Comparison of ENCODE assay signal across 1 fruit fly cellular context in genomic region chrX:8493473-8493872, dm6.
TF ChIP-seq lines count a peak whose summit lies in the region.

No protein-coding gene starts in this region.

TF ChIP-seq in whole organism, embryonic, 481 proteins besides CTCF, POLR2A, EP300 and RAD21 (continued from another document and continues in another):
- TF ChIP-seq CG6175 (GFP tag; IDR thresholded peaks at IDR 0.05; lab: Robert Waterston, UW) (no peak), CG1529 (GFP tag; optimal IDR thresholded peaks at IDR 0.05; lab: Kevin White, UChicago) (no peak), caup (GFP tag; optimal IDR thresholded peaks at IDR 0.05; lab: Kevin White, UChicago; ENCODE audit: severe bottlenecking) (peak; percentile 43), aop (GFP tag; IDR thresholded peaks at IDR 0.05; lab: Robert Waterston, UW) (no peak), pnt (GFP tag; optimal IDR thresholded peaks at IDR 0.05; lab: Kevin White, UChicago) (no peak), CG9609 (GFP tag; optimal IDR thresholded peaks at IDR 0.05; lab: Kevin White, UChicago) (no peak), NfI (GFP tag; optimal IDR thresholded peaks at IDR 0.05; lab: Kevin White, UChicago) (peak; percentile 45), nom (GFP tag; optimal IDR thresholded peaks at IDR 0.05; lab: Kevin White, UChicago) (no peak), CG17802 (tag; optimal IDR thresholded peaks at IDR 0.05; lab: Kevin White, UChicago) (no peak), chif (GFP tag; optimal IDR thresholded peaks at IDR 0.05; lab: Kevin White, UChicago) (peak in 1 of 2 experiments; percentile 39), CG1603 (tag; optimal IDR thresholded peaks at IDR 0.05; lab: Kevin White, UChicago) (peak; percentile 59), CG8924 (tag; optimal IDR thresholded peaks at IDR 0.05; lab: Kevin White, UChicago) (no peak), CG12236 (GFP tag; optimal IDR thresholded peaks at IDR 0.05; lab: Kevin White, UChicago) (no peak), CG11456 (GFP tag; IDR thresholded peaks at IDR 0.05; lab: Robert Waterston, UW) (peak; percentile 58; the same call in 1 of the 3 replicates), CG12219 (GFP tag; optimal IDR thresholded peaks at IDR 0.05; lab: Kevin White, UChicago) (peak; percentile 21), CG16813 (GFP tag; IDR thresholded peaks at IDR 0.05; lab: Robert Waterston, UW; ENCODE audit: partially characterized antibody) (no peak), CG14667 (GFP tag; IDR thresholded peaks at IDR 0.05; lab: Robert Waterston, UW) (no peak), fd64A (GFP tag; optimal IDR thresholded peaks at IDR 0.05; lab: Kevin White, UChicago) (no peak), H15 (GFP tag; IDR thresholded peaks at IDR 0.05; lab: Robert Waterston, UW) (0 out of 3 replicates have a peak, but pooled peaks have one; percentile 50), nmo (GFP tag; optimal IDR thresholded peaks at IDR 0.05; lab: Kevin White, UChicago) (peak; percentile 61), hb (GFP tag; IDR thresholded peaks at IDR 0.05; lab: Robert Waterston, UW; ENCODE audit: partially characterized antibody) (no peak), Hmr (GFP tag; optimal IDR thresholded peaks at IDR 0.05; lab: Kevin White, UChicago) (peak; percentile 57), otp (GFP tag; IDR thresholded peaks at IDR 0.05; lab: Robert Waterston, UW) (peak; percentile 64; the same call in 1 of the 3 replicates), mld (GFP tag; IDR thresholded peaks at IDR 0.05; lab: Robert Waterston, UW; ENCODE audit: partially characterized antibody) (no peak), twi (tag; optimal IDR thresholded peaks at IDR 0.05; lab: Kevin White, UChicago) (no peak), CG6689 (GFP tag; IDR thresholded peaks at IDR 0.05; lab: Robert Waterston, UW) (peak; percentile 57), crc (GFP tag; optimal IDR thresholded peaks at IDR 0.05; lab: Kevin White, UChicago) (no peak), gem (tag; optimal IDR thresholded peaks at IDR 0.05; lab: Kevin White, UChicago) (peak; percentile 53), CG2116 (GFP tag; optimal IDR thresholded peaks at IDR 0.05; lab: Kevin White, UChicago) (no peak), run (tag; optimal IDR thresholded peaks at IDR 0.05; lab: Kevin White, UChicago) (no peak), Oli (tag; optimal IDR thresholded peaks at IDR 0.05; lab: Kevin White, UChicago) (peak; percentile 41), CoRest (tag; optimal IDR thresholded peaks at IDR 0.05; lab: Kevin White, UChicago) (peak; percentile 8), ewg (GFP tag; optimal IDR thresholded peaks at IDR 0.05; lab: Kevin White, UChicago) (no peak), CG42726 (GFP tag; IDR thresholded peaks at IDR 0.05; lab: Robert Waterston, UW; ENCODE audit: partially characterized antibody) (no peak), YL-1 (GFP tag; optimal IDR thresholded peaks at IDR 0.05; lab: Kevin White, UChicago) (no peak), Xbp1 (GFP tag; optimal IDR thresholded peaks at IDR 0.05; lab: Kevin White, UChicago) (no peak), Hr39 (optimal IDR thresholded peaks at IDR 0.05; lab: Kevin White, UChicago) (no peak), sr (GFP tag; IDR thresholded peaks at IDR 0.05; lab: Robert Waterston, UW) (0 out of 3 replicates have a peak, but pooled peaks have one; percentile 26), CG18262 (tag; optimal IDR thresholded peaks at IDR 0.05; lab: Kevin White, UChicago) (no peak), ham (GFP tag; IDR thresholded peaks at IDR 0.05; lab: Robert Waterston, UW) (no peak), chn (GFP tag; optimal IDR thresholded peaks at IDR 0.05; lab: Kevin White, UChicago) (no peak), toy (GFP tag; IDR thresholded peaks at IDR 0.05; lab: Robert Waterston, UW) (no peak), zfh1 (GFP tag; IDR thresholded peaks at IDR 0.05; lab: Robert Waterston, UW) (peak; percentile 33; the same call in 1 of the 3 replicates), CG17359 (tag; optimal IDR thresholded peaks at IDR 0.05; lab: Kevin White, UChicago) (peak; percentile 20), ab (GFP tag; optimal IDR thresholded peaks at IDR 0.05; lab: Kevin White, UChicago) (no peak), eyg (GFP tag; optimal IDR thresholded peaks at IDR 0.05; lab: Kevin White, UChicago) (no peak), dm (GFP tag; optimal IDR thresholded peaks at IDR 0.05; lab: Kevin White, UChicago) (no peak), dysf (GFP tag; IDR thresholded peaks at IDR 0.05; lab: Robert Waterston, UW) (peak; percentile 81), CG5180 (GFP tag; optimal IDR thresholded peaks at IDR 0.05; lab: Kevin White, UChicago) (no peak), C15 (GFP tag; IDR thresholded peaks at IDR 0.05; lab: Robert Waterston, UW) (0 out of 3 replicates have a peak, but pooled peaks have one; percentile 20), sug (tag; optimal IDR thresholded peaks at IDR 0.05; lab: Kevin White, UChicago) (peak; percentile 5), CG4424 (GFP tag; optimal IDR thresholded peaks at IDR 0.05; lab: Kevin White, UChicago) (no peak), CG31224 (GFP tag; IDR thresholded peaks at IDR 0.05; lab: Robert Waterston, UW) (peak; percentile 46; the same call in 1 of the 2 replicates), CG10321 (GFP tag; IDR thresholded peaks at IDR 0.05; lab: Robert Waterston, UW) (no peak), vnd (GFP tag; IDR thresholded peaks at IDR 0.05; lab: Robert Waterston, UW; ENCODE audit: partially characterized antibody) (no peak), CG18619 (GFP tag; optimal IDR thresholded peaks at IDR 0.05; lab: Kevin White, UChicago) (peak; percentile 22), CG11723 (GFP tag; optimal IDR thresholded peaks at IDR 0.05; lab: Kevin White, UChicago) (no peak), tin (GFP tag; optimal IDR thresholded peaks at IDR 0.05; lab: Kevin White, UChicago) (no peak), seq (GFP tag; IDR thresholded peaks at IDR 0.05; lab: Robert Waterston, UW) (peak; percentile 42; the same call in 1 of the 2 replicates), inv (GFP tag; IDR thresholded peaks at IDR 0.05; lab: Robert Waterston, UW; ENCODE audit: partially characterized antibody) (no peak), ssp (GFP tag; IDR thresholded peaks at IDR 0.05; lab: Robert Waterston, UW) (no peak), CG10462 (GFP tag; optimal IDR thresholded peaks at IDR 0.05; lab: Kevin White, UChicago) (no peak), D19B (GFP tag; optimal IDR thresholded peaks at IDR 0.05; lab: Kevin White, UChicago) (no peak), NC2β (GFP tag; optimal IDR thresholded peaks at IDR 0.05; lab: Kevin White, UChicago) (no peak), oc (tag; optimal IDR thresholded peaks at IDR 0.05; lab: Kevin White, UChicago) (peak; percentile 0), CG33557 (GFP tag; optimal IDR thresholded peaks at IDR 0.05; lab: Kevin White, UChicago) (no peak), Nf-YB (GFP tag; optimal IDR thresholded peaks at IDR 0.05; lab: Kevin White, UChicago) (no peak), CG1647 (GFP tag; optimal IDR thresholded peaks at IDR 0.05; lab: Kevin White, UChicago) (no peak), lilli (GFP tag; optimal IDR thresholded peaks at IDR 0.05; lab: Kevin White, UChicago) (peak; percentile 54), fru (optimal IDR thresholded peaks at IDR 0.05; lab: Kevin White, UChicago) (no peak), exex (tag; optimal IDR thresholded peaks at IDR 0.05; lab: Kevin White, UChicago) (no peak), Mrtf (GFP tag; IDR thresholded peaks at IDR 0.05; lab: Robert Waterston, UW) (0 out of 3 replicates have a peak, but pooled peaks have one; percentile 43), sim (GFP tag; IDR thresholded peaks at IDR 0.05; lab: Robert Waterston, UW) (no peak), CG10979 (tag; optimal IDR thresholded peaks at IDR 0.05; lab: Kevin White, UChicago) (no peak), Optix (GFP tag; IDR thresholded peaks at IDR 0.05; lab: Robert Waterston, UW) (0 out of 3 replicates have a peak, but pooled peaks have one; percentile 27), Lim3 (GFP tag; IDR thresholded peaks at IDR 0.05; lab: Robert Waterston, UW) (no peak), CG14710 (tag; optimal IDR thresholded peaks at IDR 0.05; lab: Kevin White, UChicago) (no peak), croc (GFP tag; conservative IDR thresholded peaks at IDR 0.05; lab: Robert Waterston, UW) (no peak), CG6254 (GFP tag; optimal IDR thresholded peaks at IDR 0.05; lab: Kevin White, UChicago) (no peak), E2f2 (GFP tag; IDR thresholded peaks at IDR 0.05; lab: Robert Waterston, UW) (peak; percentile 13; the same call in 1 of the 2 replicates), CG3847 (GFP tag; IDR thresholded peaks at IDR 0.05; lab: Robert Waterston, UW) (peak; percentile 34; the same call in 1 of the 2 replicates), ems (GFP tag; optimal IDR thresholded peaks at IDR 0.05; lab: Kevin White, UChicago) (no peak), CG6272 (GFP tag; IDR thresholded peaks at IDR 0.05; lab: Robert Waterston, UW) (0 out of 2 replicates have a peak, but pooled peaks have one; percentile 19), CG9932 (GFP tag; IDR thresholded peaks at IDR 0.05; lab: Robert Waterston, UW) (peak; percentile 65), Adf1 (GFP tag; IDR thresholded peaks at IDR 0.05; lab: Robert Waterston, UW) (no peak), sob (GFP tag; IDR thresholded peaks at IDR 0.05; lab: Robert Waterston, UW) (peak; percentile 50; the same call in 1 of the 2 replicates), CG5245 (GFP tag; optimal IDR thresholded peaks at IDR 0.05; lab: Kevin White, UChicago) (no peak), chm (GFP tag; IDR thresholded peaks at IDR 0.05; lab: Robert Waterston, UW) (no peak; the same call in 1 of the 2 replicates), ftz-f1 (GFP tag; optimal IDR thresholded peaks at IDR 0.05; lab: Kevin White, UChicago) (no peak), cad (GFP tag; optimal IDR thresholded peaks at IDR 0.05; lab: Kevin White, UChicago) (no peak), mam (GFP tag; optimal IDR thresholded peaks at IDR 0.05; lab: Kevin White, UChicago) (peak; percentile 39), corto (GFP tag; optimal IDR thresholded peaks at IDR 0.05; lab: Kevin White, UChicago) (no peak), Dp (GFP tag; optimal IDR thresholded peaks at IDR 0.05; lab: Kevin White, UChicago) (no peak), B-H2 (GFP tag; optimal IDR thresholded peaks at IDR 0.05; lab: Kevin White, UChicago) (no peak), Oaz (GFP tag; IDR thresholded peaks at IDR 0.05; lab: Robert Waterston, UW) (no peak; the same call in 1 of the 2 replicates), Vsx1 (GFP tag; optimal IDR thresholded peaks at IDR 0.05; lab: Kevin White, UChicago) (peak; percentile 18), CG30431 (GFP tag; optimal IDR thresholded peaks at IDR 0.05; lab: Kevin White, UChicago) (no peak), Max (GFP tag; optimal IDR thresholded peaks at IDR 0.05; lab: Kevin White, UChicago) (peak; percentile 2), sc (optimal IDR thresholded peaks at IDR 0.05; lab: Kevin White, UChicago) (no peak), sc (GFP tag; optimal IDR thresholded peaks at IDR 0.05; lab: Kevin White, UChicago) (no peak), CG11247 (GFP tag; IDR thresholded peaks at IDR 0.05; lab: Robert Waterston, UW) (peak; percentile 38; the same call in 1 of the 2 replicates), CG7556 (GFP tag; optimal IDR thresholded peaks at IDR 0.05; lab: Kevin White, UChicago) (no peak), CG3065 (GFP tag; optimal IDR thresholded peaks at IDR 0.05; lab: Kevin White, UChicago) (no peak), Trl (optimal IDR thresholded peaks at IDR 0.05; lab: Kevin White, UChicago) (no peak), Trl (GFP tag; optimal IDR thresholded peaks at IDR 0.05; lab: Kevin White, UChicago) (peak; percentile 12), CG12659 (GFP tag; optimal IDR thresholded peaks at IDR 0.05; lab: Kevin White, UChicago) (peak; percentile 3), wek (GFP tag; optimal IDR thresholded peaks at IDR 0.05; lab: Kevin White, UChicago) (peak; percentile 34), Ets97D (GFP tag; optimal IDR thresholded peaks at IDR 0.05; lab: Kevin White, UChicago) (no peak), CG14441 (GFP tag; IDR thresholded peaks at IDR 0.05; lab: Robert Waterston, UW) (peak; percentile 66), CG18011 (GFP tag; optimal IDR thresholded peaks at IDR 0.05; lab: Kevin White, UChicago) (no peak), CG9437 (GFP tag; optimal IDR thresholded peaks at IDR 0.05; lab: Kevin White, UChicago) (no peak), pita (GFP tag; optimal IDR thresholded peaks at IDR 0.05; lab: Kevin White, UChicago) (no peak), Abd-B (GFP tag; optimal IDR thresholded peaks at IDR 0.05; lab: Kevin White, UChicago) (peak; percentile 38), MESR4 (GFP tag; optimal IDR thresholded peaks at IDR 0.05; lab: Kevin White, UChicago) (no peak), Opbp (GFP tag; IDR thresholded peaks at IDR 0.05; lab: Robert Waterston, UW; ENCODE audit: partially characterized antibody) (no peak), Gsc (GFP tag; IDR thresholded peaks at IDR 0.05; lab: Robert Waterston, UW) (no peak), dmrt99B (tag; optimal IDR thresholded peaks at IDR 0.05; lab: Kevin White, UChicago) (peak; percentile 38), CG7357 (GFP tag; IDR thresholded peaks at IDR 0.05; lab: Robert Waterston, UW) (0 out of 3 replicates have a peak, but pooled peaks have one; percentile 38), Hsf (GFP tag; optimal IDR thresholded peaks at IDR 0.05; lab: Kevin White, UChicago) (peak; percentile 39), emc (GFP tag; optimal IDR thresholded peaks at IDR 0.05; lab: Kevin White, UChicago) (no peak), CG11093 (GFP tag; IDR thresholded peaks at IDR 0.05; lab: Robert Waterston, UW) (no peak), CG8765 (GFP tag; IDR thresholded peaks at IDR 0.05; lab: Robert Waterston, UW) (no peak), disco-r (GFP tag; optimal IDR thresholded peaks at IDR 0.05; lab: Kevin White, UChicago) (peak; percentile 8), CG4617 (GFP tag; optimal IDR thresholded peaks at IDR 0.05; lab: Kevin White, UChicago; ENCODE audit: borderline replicate concordance) (no peak), CG15011 (GFP tag; optimal IDR thresholded peaks at IDR 0.05; lab: Kevin White, UChicago) (peak; percentile 29), Gug (GFP tag; IDR thresholded peaks at IDR 0.05; lab: Robert Waterston, UW) (peak; percentile 42; the same call in 1 of the 4 replicates), esg (GFP tag; conservative IDR thresholded peaks at IDR 0.05; lab: Robert Waterston, UW) (0 out of 2 replicates have a peak, but pooled peaks have one; percentile 23), Scr (GFP tag; IDR thresholded peaks at IDR 0.05; lab: Robert Waterston, UW; ENCODE audit: partially characterized antibody) (no peak), klu (GFP tag; IDR thresholded peaks at IDR 0.05; lab: Robert Waterston, UW) (no peak), Doc3 (GFP tag; IDR thresholded peaks at IDR 0.05; lab: Robert Waterston, UW; ENCODE audit: partially characterized antibody) (no peak), CG9727 (GFP tag; optimal IDR thresholded peaks at IDR 0.05; lab: Kevin White, UChicago) (no peak), GATAe (GFP tag; conservative IDR thresholded peaks at IDR 0.05; lab: Robert Waterston, UW) (no peak)
